Fruit fly (Drosophila melanogaster) whole organism, wandering third instar larva: ENCODE measurements around the gene Irbp18.

Experiments
- Abd-B ChIP-seq: fragments of >200 bp; optimal IDR thresholded peaks from 2 replicates; lab custom pipeline; 2017; ENCODE audit warnings: missing biosample characterization, missing genetic modification characterization
- Hnf4 ChIP-seq: fragments of 200-800 bp; sonication (Bioruptor generic); optimal IDR thresholded peaks from 2 replicates; lab custom pipeline; 2016; ENCODE audit warnings: missing biosample characterization, mild to moderate bottlenecking, missing genetic modification characterization
- Hr83 ChIP-seq: fragments of 200-300 bp; sonication (Bioruptor generic); optimal IDR thresholded peaks from 2 replicates; lab custom pipeline; 2016; ENCODE audit warnings: missing biosample characterization, mild to moderate bottlenecking, missing genetic modification characterization, moderate library complexity; ENCODE audit not compliant: poor library complexity, severe bottlenecking
- Mio ChIP-seq: sonication (Bioruptor generic); optimal IDR thresholded peaks from 2 replicates; lab custom pipeline; 2016; ENCODE audit warnings: missing biosample characterization, missing genetic modification characterization
- Rel ChIP-seq, 2 experiments: fragments of 200-800 bp; sonication (Bioruptor generic) in 1 of 2; optimal IDR thresholded peaks; 2 replicates in 1 of 2; 3 replicates in 1 of 2; lab custom pipeline; 2016 to 2019; ENCODE audit warnings: mild to moderate bottlenecking in 2 of 2, missing biosample characterization in 2 of 2, missing genetic modification characterization in 2 of 2, moderate library complexity in 1 of 2
- Sp1 ChIP-seq: fragments of 200-800 bp; sonication (Bioruptor generic); optimal IDR thresholded peaks from 3 replicates; lab custom pipeline; 2019; ENCODE audit warnings: missing biosample characterization, mild to moderate bottlenecking, missing genetic modification characterization, moderate library complexity
- br ChIP-seq: fragments of 200-800 bp; sonication (Bioruptor generic); optimal IDR thresholded peaks from 2 replicates; lab custom pipeline; 2016; ENCODE audit warnings: missing biosample characterization, missing genetic modification characterization
- fru ChIP-seq: fragments of 200-800 bp; sonication (Bioruptor generic); optimal IDR thresholded peaks from 3 replicates; lab custom pipeline; 2016; ENCODE audit warnings: missing biosample characterization, mild to moderate bottlenecking, missing genetic modification characterization
- lola ChIP-seq: fragments of >200 bp; optimal IDR thresholded peaks from 2 replicates; lab custom pipeline; 2017; ENCODE audit warnings: missing biosample characterization, missing genetic modification characterization
- pan ChIP-seq: fragments of >200 bp; optimal IDR thresholded peaks from 2 replicates; lab custom pipeline; 2017
- psq ChIP-seq: fragments of 200-800 bp; sonication (Bioruptor generic); optimal IDR thresholded peaks from 3 replicates; lab custom pipeline; 2017; ENCODE audit warnings: missing biosample characterization, mild to moderate bottlenecking, missing genetic modification characterization, moderate library complexity

- TF ChIP-seq Mio (GFP tag; lab: Kevin White, UChicago) (no peak), Rel (GFP tag; optimal IDR thresholded peaks at IDR 0.05; lab: Kevin White, UChicago) (no peak), Rel (tag; optimal IDR thresholded peaks at IDR 0.05; lab: Kevin White, UChicago) (no peak), Hr83 (no peak), br (GFP tag; lab: Kevin White, UChicago) (no peak), psq (GFP tag; lab: Kevin White, UChicago) (no peak), Abd-B (GFP tag; lab: Kevin White, UChicago) (no peak), pan (lab: Kevin White, UChicago) (no peak), Hnf4 (no peak), fru (GFP tag; lab: Kevin White, UChicago) (no peak), lola (GFP tag; lab: Kevin White, UChicago) (no peak), Sp1 (no peak)
Measured at dm6 chr3L:11107432-11107831, 9.4 kb upstream of the Irbp18 start, which contains the start of gene CG32073.
